Worm (Caenorhabditis elegans): ENCODE data around the gene C35C5.10.

The C35C5.10 gene

DNA sequence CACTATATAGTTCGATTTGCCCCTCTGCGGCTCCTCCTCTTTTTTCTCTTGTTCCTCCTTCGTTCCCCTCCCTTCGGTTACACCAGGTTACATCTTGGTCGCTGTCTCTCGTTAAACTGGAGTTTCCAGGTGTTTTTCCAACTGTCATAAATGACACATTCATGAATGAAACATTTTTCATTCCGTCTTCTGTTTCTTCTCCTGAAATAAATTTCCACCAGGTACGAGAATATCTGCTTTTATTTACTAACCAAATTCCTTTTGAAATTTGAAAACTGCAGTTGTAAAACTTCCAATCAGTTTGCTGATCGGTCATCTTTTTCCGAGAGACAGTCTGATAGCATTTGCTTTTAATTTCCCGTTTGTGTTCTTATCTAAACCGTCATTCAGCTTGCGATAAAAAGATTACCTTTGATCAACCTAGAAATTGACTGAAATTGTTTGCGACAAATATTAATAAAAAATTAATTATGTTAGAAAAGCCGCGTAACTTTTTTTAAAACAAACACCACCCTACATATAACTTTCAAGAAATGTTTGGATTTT is at the start of gene C35C5.10:
C35C5.10 (plus strand) TSS at position 51 of the 546 bp plus-strand sequence.
- TF ChIP-seq nhr-80 (tag; optimal IDR thresholded peaks at IDR 0.05) (peak; percentile 87), xnd-1 (tag; optimal IDR thresholded peaks at IDR 0.05) (no peak), F52B5.7 (tag; optimal IDR thresholded peaks at IDR 0.05) (no peak), egrh-3 (GFP tag; IDR thresholded peaks at IDR 0.05) (no peak)

DNA sequence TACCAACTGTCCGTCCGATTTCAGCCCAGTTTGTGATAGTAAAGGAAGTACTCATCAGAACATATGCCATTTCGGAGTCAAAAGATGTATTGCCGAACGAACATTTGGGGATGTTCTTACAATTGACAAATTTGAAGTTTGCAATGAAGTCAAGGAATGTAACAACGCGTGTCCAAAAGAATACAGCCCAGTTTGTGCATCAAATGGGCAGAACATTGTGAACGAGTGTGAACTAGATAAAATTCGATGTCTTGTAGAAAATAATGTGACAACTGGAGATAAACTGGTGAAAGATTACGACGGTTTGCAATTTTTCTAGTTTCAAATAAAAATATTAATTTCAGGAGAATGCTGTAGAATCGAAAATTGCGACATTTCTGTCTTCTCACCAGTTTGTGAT is 48.2 kb upstream of the C35C5.10 start:
- TF ChIP-seq nfya-1 (tag; optimal IDR thresholded peaks at IDR 0.05; ENCODE audit: borderline replicate concordance, insufficient read depth): no peak

DNA sequence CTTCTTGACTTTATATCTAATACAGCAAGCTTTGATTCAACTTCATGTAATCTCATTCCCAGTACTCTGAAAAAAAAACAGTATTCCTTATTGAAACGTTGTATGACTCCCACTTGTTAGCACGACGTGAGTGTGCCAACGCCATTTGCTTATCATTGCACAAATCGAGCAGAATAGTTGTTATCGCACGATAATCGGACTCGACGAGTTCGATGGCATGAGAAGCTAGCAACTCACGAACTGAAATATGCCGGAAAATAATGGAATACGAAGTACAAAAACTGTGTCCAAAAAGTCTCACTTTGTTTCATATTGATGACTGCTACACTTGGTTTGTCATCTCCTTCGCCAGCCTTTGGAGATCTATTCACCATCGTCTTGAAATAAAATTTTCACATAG is 46.5 kb upstream of the C35C5.10 start:
- TF ChIP-seq ztf-28 (GFP tag; IDR thresholded peaks at IDR 0.05) (no peak), tbp1 (GFP tag; optimal IDR thresholded peaks at IDR 0.05) (no peak), ets-4 (GFP tag; optimal IDR thresholded peaks at IDR 0.05) (peak; percentile 94), ztf-18 (tag; optimal IDR thresholded peaks at IDR 0.05) (no peak), let-607 (tag; optimal IDR thresholded peaks at IDR 0.05) (peak in 1 of 2 experiments; percentile 4), snpc-4 (GFP tag; optimal IDR thresholded peaks at IDR 0.05) (no peak), snpc-4 (tag; optimal IDR thresholded peaks at IDR 0.05) (no peak), lin-26 (GFP tag; IDR thresholded peaks at IDR 0.05) (no peak), unc-62 (GFP tag; optimal IDR thresholded peaks at IDR 0.05) (no peak), mcd-1 (GFP tag; IDR thresholded peaks at IDR 0.05) (no peak), dox-1 (GFP tag; IDR thresholded peaks at IDR 0.05) (peak; percentile 59), nhr-179 (tag; optimal IDR thresholded peaks at IDR 0.05) (no peak), nhr-80 (tag; optimal IDR thresholded peaks at IDR 0.05) (peak; percentile 96)

DNA sequence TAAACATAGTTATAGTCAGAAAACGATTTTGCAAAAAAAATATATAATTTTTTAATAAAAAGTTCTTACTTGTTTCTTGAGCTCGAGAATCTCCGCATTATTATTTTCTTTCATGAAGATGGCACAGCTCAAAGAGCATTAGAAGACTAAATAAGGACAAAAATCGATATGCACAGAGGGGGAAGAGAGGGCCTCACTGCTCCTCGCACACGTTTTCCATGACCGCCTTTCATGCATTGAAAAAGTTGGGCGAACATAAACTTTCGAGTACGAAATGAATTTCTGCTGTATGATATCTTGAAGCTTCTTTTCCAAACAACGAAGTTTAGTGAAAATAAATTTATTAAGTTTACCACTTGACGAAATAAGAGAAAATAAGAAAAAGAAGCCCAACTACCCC is 44.8 kb upstream of the C35C5.10 start, which contains the start of gene ccdc-149:
ccdc-149 (minus strand) TSS at position 221 of the 400 bp plus-strand sequence.
- TF ChIP-seq let-607 (tag; optimal IDR thresholded peaks at IDR 0.05) (peak in 1 of 2 experiments; percentile 16), pbrm-1 (GFP tag; IDR thresholded peaks at IDR 0.05) (peak; percentile 50; the same call in 1 of the 2 replicates), hsf-1 (GFP tag; IDR thresholded peaks at IDR 0.05) (no peak), repo-1 (tag; optimal IDR thresholded peaks at IDR 0.05) (peak; percentile 49), zim-3 (tag; optimal IDR thresholded peaks at IDR 0.05) (no peak), lag-1 (GFP tag; IDR thresholded peaks at IDR 0.05) (no peak), Y53G8AR.9 (GFP tag; conservative IDR thresholded peaks at IDR 0.05) (peak; percentile 62; the same call in 1 of the 2 replicates), nfyb-1 (GFP tag; IDR thresholded peaks at IDR 0.05) (0 out of 2 replicates have a peak, but pooled peaks have one; percentile 26), B0336.3 (GFP tag; IDR thresholded peaks at IDR 0.05) (0 out of 2 replicates have a peak, but pooled peaks have one; percentile 25)

DNA sequence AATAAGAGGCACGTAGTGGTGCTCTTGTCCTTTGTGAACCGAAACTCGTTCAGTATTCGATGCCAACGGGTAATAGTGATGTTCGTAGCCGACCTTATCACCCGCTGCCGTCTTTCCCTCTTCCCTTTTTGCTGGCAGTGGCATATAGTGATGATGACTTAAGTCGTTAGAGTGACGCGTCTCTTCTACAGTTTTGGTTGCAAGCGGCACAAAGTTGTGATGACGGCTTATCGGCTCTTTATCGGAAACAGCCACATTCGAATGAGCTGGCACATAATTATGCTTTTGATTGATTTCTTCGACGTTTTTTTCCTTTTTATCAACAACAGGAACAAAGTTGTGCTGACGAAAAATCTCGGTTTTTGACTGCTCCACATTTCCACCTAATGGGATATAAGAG is 40.7 kb upstream of the C35C5.10 start:
- TF ChIP-seq nhr-27 (tag; optimal IDR thresholded peaks at IDR 0.05) (no peak), madf-3 (GFP tag; IDR thresholded peaks at IDR 0.05) (no peak), xnd-1 (tag; optimal IDR thresholded peaks at IDR 0.05) (no peak), ccch-3 (GFP tag; optimal IDR thresholded peaks at IDR 0.05) (no peak), zfh-2 (GFP tag; conservative IDR thresholded peaks at IDR 0.05) (0 out of 2 replicates have a peak, but pooled peaks have one; percentile 13), somi-1 (GFP tag; optimal IDR thresholded peaks at IDR 0.05) (no peak), let-526 (GFP tag; IDR thresholded peaks at IDR 0.05) (no peak), madf-10 (tag; optimal IDR thresholded peaks at IDR 0.05) (peak; percentile 2), C17E4.6 (GFP tag; IDR thresholded peaks at IDR 0.05) (no peak), Y95B8A.8 (GFP tag; IDR thresholded peaks at IDR 0.05) (no peak), ceh-40 (GFP tag; IDR thresholded peaks at IDR 0.05) (no peak), egl-44 (GFP tag; IDR thresholded peaks at IDR 0.05) (peak; percentile 69; the same call in 1 of the 2 replicates), rcor-1 (GFP tag; IDR thresholded peaks at IDR 0.05) (no peak), rpc-1 (optimal IDR thresholded peaks at IDR 0.05) (no peak), rpc-1 (tag; optimal IDR thresholded peaks at IDR 0.05) (no peak), F33H1.4 (GFP tag; IDR thresholded peaks at IDR 0.05) (no peak), ztf-3 (GFP tag; optimal IDR thresholded peaks at IDR 0.05) (no peak), ztf-26 (tag; optimal IDR thresholded peaks at IDR 0.05) (no peak), zim-3 (tag; optimal IDR thresholded peaks at IDR 0.05) (no peak), F23B12.7 (tag; optimal IDR thresholded peaks at IDR 0.05; ENCODE audit: insufficient read depth) (no peak)

Data from whole organism, young adult.